Worm (Caenorhabditis elegans): ENCODE data around the gene lgc-47.

ce11 chrX:9840864-9841263, 33.4 kb upstream of the lgc-47 start:
- TF ChIP-seq lin-32 (GFP tag; optimal IDR thresholded peaks at IDR 0.05) (no peak), hlh-1 (tag; optimal IDR thresholded peaks at IDR 0.05) (no peak), ceh-83 (GFP tag; optimal IDR thresholded peaks at IDR 0.05) (no peak)

Data from whole organism, mixed stage, embryonic.